Worm (Caenorhabditis elegans) whole organism, L1 larva: ENCODE data around the gene fbxa-210.

Experiments
- C16A3.4 ChIP-seq: fragments of 150-350 bp; optimal IDR thresholded peaks from 2 replicates; lab custom pipeline; 2014; ENCODE audit warnings: missing biosample characterization, missing genetic modification characterization
- F16B12.6 ChIP-seq: fragments of 150-350 bp; optimal IDR thresholded peaks from 2 replicates; lab custom pipeline; 2014; ENCODE audit warnings: missing biosample characterization, missing genetic modification characterization
- aha-1 ChIP-seq: fragments of 150-350 bp; optimal IDR thresholded peaks from 2 replicates; lab custom pipeline; 2014; ENCODE audit warnings: missing biosample characterization, missing genetic modification characterization
- aly-2 ChIP-seq: fragments of 150-350 bp; optimal IDR thresholded peaks from 2 replicates; lab custom pipeline; 2014; ENCODE audit warnings: missing biosample characterization, missing genetic modification characterization
- ama-1 ChIP-seq: fragments of 150-350 bp; optimal IDR thresholded peaks from 2 replicates; lab custom pipeline; 2014
- blmp-1 ChIP-seq: fragments of 150-350 bp; optimal IDR thresholded peaks from 2 replicates; lab custom pipeline; 2014; ENCODE audit warnings: missing biosample characterization, missing genetic modification characterization
- ceh-63 ChIP-seq: fragments of 200-800 bp; sonication (Bioruptor generic); optimal IDR thresholded peaks from 2 replicates; lab custom pipeline; 2018; ENCODE audit warnings: mild to moderate bottlenecking, missing genetic modification characterization, missing compliant biosample characterization
- ceh-8 ChIP-seq: fragments of 200-800 bp; sonication (Bioruptor generic); optimal IDR thresholded peaks from 2 replicates; lab custom pipeline; 2018; ENCODE audit warnings: mild to moderate bottlenecking, missing genetic modification characterization, moderate library complexity, missing compliant biosample characterization
- ceh-82 ChIP-seq, 3 experiments: fragments of 150-350 bp in 1 of 3; sonication (generic microtip) in 2 of 3; optimal IDR thresholded peaks; 2 replicates each; lab custom pipeline; 2014 to 2017; ENCODE audit warnings: missing biosample characterization in 3 of 3, missing genetic modification characterization in 3 of 3
- ceh-88 ChIP-seq: fragments of 200-800 bp; sonication (Bioruptor generic); IDR thresholded peaks from 2 replicates; pipeline ENCODE4 v1.3.6; 2022; ENCODE audit warnings: missing genetic modification characterization, missing compliant biosample characterization
- dpl-1 ChIP-seq, 3 experiments: fragments of 150-350 bp in 2 of 3; sonication (generic microtip) in 1 of 3; optimal IDR thresholded peaks; 2 replicates each; lab custom pipeline; 2014 to 2017; ENCODE audit warnings: missing biosample characterization in 3 of 3, missing genetic modification characterization in 3 of 3, missing genetic modification reagents in 3 of 3
- dsc-1 ChIP-seq: sonication (generic microtip); optimal IDR thresholded peaks from 2 replicates; lab custom pipeline; 2016; ENCODE audit warnings: mild to moderate bottlenecking, missing genetic modification characterization, missing compliant biosample characterization
- efl-1 ChIP-seq, 4 experiments: fragments of 150-350 bp; optimal IDR thresholded peaks in 3 of 4; peaks in 1 of 4; 1 replicate in 1 of 4; 2 replicates in 3 of 4; lab custom pipeline; 2014; ENCODE audit warnings: missing biosample characterization in 2 of 4, missing genetic modification characterization in 2 of 4, missing genetic modification reagents in 2 of 4
- egl-13 ChIP-seq: sonication (generic microtip); optimal IDR thresholded peaks from 2 replicates; lab custom pipeline; 2016; ENCODE audit warnings: missing genotype, missing genetic modification reagents, missing genetic modification characterization, missing compliant biosample characterization
- egl-27 ChIP-seq, 2 experiments: fragments of 150-350 bp in 1 of 2; sonication (generic microtip); optimal IDR thresholded peaks; 3 replicates each; lab custom pipeline; 2017 to 2018; ENCODE audit warnings: missing biosample characterization in 2 of 2, missing genetic modification characterization in 2 of 2, missing genetic modification reagents in 2 of 2
- fkh-4 ChIP-seq: sonication (generic microtip); optimal IDR thresholded peaks from 2 replicates; lab custom pipeline; 2016; ENCODE audit warnings: missing compliant biosample characterization, missing genetic modification characterization, borderline replicate concordance
- fkh-8 ChIP-seq: sonication (generic microtip); optimal IDR thresholded peaks from 2 replicates; lab custom pipeline; 2016; ENCODE audit warnings: mild to moderate bottlenecking, missing genetic modification characterization, missing compliant biosample characterization
- fos-1 ChIP-seq: fragments of 150-350 bp; optimal IDR thresholded peaks from 2 replicates; lab custom pipeline; 2014; ENCODE audit warnings: missing biosample characterization, missing genetic modification characterization
- grh-1 ChIP-seq: fragments of 200-800 bp; sonication (Bioruptor generic); IDR thresholded peaks from 2 replicates; pipeline ENCODE4 v1.3.6; 2022; ENCODE audit warnings: missing genetic modification reagents, missing genetic modification characterization, missing compliant biosample characterization
- hlh-17 ChIP-seq: fragments of 200-800 bp; sonication (Bioruptor generic); optimal IDR thresholded peaks from 2 replicates; lab custom pipeline; 2018; ENCODE audit warnings: missing genetic modification characterization, mild to moderate bottlenecking, missing compliant biosample characterization, moderate library complexity, borderline replicate concordance
- hpl-2 ChIP-seq: fragments of 150-350 bp; optimal IDR thresholded peaks from 2 replicates; lab custom pipeline; 2014; ENCODE audit warnings: missing biosample characterization, missing genetic modification reagents, missing genetic modification characterization
- irx-1 ChIP-seq: sonication (generic microtip); optimal IDR thresholded peaks from 2 replicates; lab custom pipeline; 2016; ENCODE audit warnings: missing genetic modification characterization, missing compliant biosample characterization
- isw-1 ChIP-seq: fragments of 200-800 bp; sonication (Bioruptor generic); IDR thresholded peaks from 2 replicates; pipeline ENCODE4 v1.3.6; 2022; ENCODE audit warnings: missing genetic modification characterization, missing compliant biosample characterization
- lin-13 ChIP-seq: fragments of 150-350 bp; optimal IDR thresholded peaks from 2 replicates; lab custom pipeline; 2014; ENCODE audit warnings: missing biosample characterization, missing genetic modification reagents, missing genetic modification characterization
- lin-15B ChIP-seq: fragments of 150-350 bp; sonication (generic microtip); optimal IDR thresholded peaks from 3 replicates; lab custom pipeline; 2014; ENCODE audit warnings: missing biosample characterization, missing genetic modification characterization
- lin-35 ChIP-seq, 2 experiments: fragments of 150-350 bp; optimal IDR thresholded peaks; 2 replicates each; lab custom pipeline; 2014; ENCODE audit warnings: missing biosample characterization in 2 of 2, missing genetic modification characterization in 2 of 2, missing genetic modification reagents in 2 of 2
- lin-39 ChIP-seq: fragments of 150-350 bp; optimal IDR thresholded peaks from 2 replicates; lab custom pipeline; 2014; ENCODE audit warnings: missing biosample characterization, missing genetic modification reagents, missing genetic modification characterization
- lsy-2 ChIP-seq, 2 experiments: fragments of 150-350 bp; optimal IDR thresholded peaks; 2 replicates each; lab custom pipeline; 2014; ENCODE audit warnings: missing biosample characterization in 2 of 2, missing genetic modification characterization in 2 of 2
- mdl-1 ChIP-seq, 2 experiments: fragments of 150-350 bp; optimal IDR thresholded peaks; 2 replicates each; lab custom pipeline; 2014 to 2017; ENCODE audit warnings: missing biosample characterization in 2 of 2, missing genetic modification characterization in 2 of 2, inconsistent platforms in 1 of 2
- mef-2 ChIP-seq: fragments of 150-350 bp; optimal IDR thresholded peaks from 2 replicates; lab custom pipeline; 2014; ENCODE audit warnings: missing biosample characterization, missing genetic modification characterization
- nhr-71 ChIP-seq: sonication (generic microtip); optimal IDR thresholded peaks from 2 replicates; lab custom pipeline; 2016; ENCODE audit warnings: mild to moderate bottlenecking, missing genetic modification characterization, moderate library complexity, missing compliant biosample characterization
- nhr-77 ChIP-seq: fragments of 150-350 bp; optimal IDR thresholded peaks from 2 replicates; lab custom pipeline; 2014; ENCODE audit warnings: missing biosample characterization, missing genetic modification characterization
- nhr-84 ChIP-seq: sonication (generic microtip); optimal IDR thresholded peaks from 2 replicates; lab custom pipeline; 2017; ENCODE audit warnings: missing biosample characterization, missing genetic modification characterization
- nhr-85 ChIP-seq: sonication (generic microtip); peaks from one replicate; lab custom pipeline; 2016; ENCODE audit warnings: missing genetic modification characterization, inconsistent platforms, missing compliant biosample characterization
- rnt-1 ChIP-seq: sonication (generic microtip); optimal IDR thresholded peaks from 2 replicates; lab custom pipeline; 2016; ENCODE audit warnings: mild to moderate bottlenecking, missing genetic modification characterization, moderate library complexity, missing compliant biosample characterization
- skn-1 ChIP-seq: fragments of 150-350 bp; optimal IDR thresholded peaks from 2 replicates; lab custom pipeline; 2014; ENCODE audit warnings: missing biosample characterization, missing genetic modification characterization
- snu-23 ChIP-seq: sonication (generic microtip); optimal IDR thresholded peaks from 2 replicates; lab custom pipeline; 2016; ENCODE audit warnings: missing genetic modification characterization, missing compliant biosample characterization
- swsn-7 ChIP-seq: sonication (generic microtip); optimal IDR thresholded peaks from 2 replicates; lab custom pipeline; 2016; ENCODE audit warnings: missing genetic modification characterization, missing compliant biosample characterization
- unc-130 ChIP-seq: fragments of 150-350 bp; optimal IDR thresholded peaks from 2 replicates; lab custom pipeline; 2017; ENCODE audit warnings: missing biosample characterization, missing genetic modification characterization, inconsistent platforms
- unc-30 ChIP-seq: sonication (generic microtip); optimal IDR thresholded peaks from 2 replicates; lab custom pipeline; 2017; ENCODE audit warnings: missing biosample characterization, missing genetic modification characterization
- unc-86 ChIP-seq: sonication (generic microtip); optimal IDR thresholded peaks from 2 replicates; lab custom pipeline; 2016; ENCODE audit warnings: missing genetic modification characterization, missing compliant biosample characterization
- xbp-1 ChIP-seq: sonication (generic microtip); optimal IDR thresholded peaks from 2 replicates; lab custom pipeline; 2016; ENCODE audit warnings: missing genetic modification characterization, missing compliant biosample characterization
- zag-1 ChIP-seq: fragments of 150-350 bp; optimal IDR thresholded peaks from 2 replicates; lab custom pipeline; 2014; ENCODE audit warnings: missing biosample characterization, missing genetic modification characterization
- ztf-11 ChIP-seq, 2 experiments: sonication (generic microtip); optimal IDR thresholded peaks; 2 replicates each; lab custom pipeline; 2016 to 2017; ENCODE audit warnings: missing genetic modification characterization in 2 of 2, missing biosample characterization in 1 of 2, missing compliant biosample characterization in 1 of 2
- ztf-4 ChIP-seq: fragments of 150-350 bp; optimal IDR thresholded peaks from 2 replicates; lab custom pipeline; 2014; ENCODE audit warnings: missing biosample characterization, missing genetic modification characterization

Gene fbxa-210

DNA sequence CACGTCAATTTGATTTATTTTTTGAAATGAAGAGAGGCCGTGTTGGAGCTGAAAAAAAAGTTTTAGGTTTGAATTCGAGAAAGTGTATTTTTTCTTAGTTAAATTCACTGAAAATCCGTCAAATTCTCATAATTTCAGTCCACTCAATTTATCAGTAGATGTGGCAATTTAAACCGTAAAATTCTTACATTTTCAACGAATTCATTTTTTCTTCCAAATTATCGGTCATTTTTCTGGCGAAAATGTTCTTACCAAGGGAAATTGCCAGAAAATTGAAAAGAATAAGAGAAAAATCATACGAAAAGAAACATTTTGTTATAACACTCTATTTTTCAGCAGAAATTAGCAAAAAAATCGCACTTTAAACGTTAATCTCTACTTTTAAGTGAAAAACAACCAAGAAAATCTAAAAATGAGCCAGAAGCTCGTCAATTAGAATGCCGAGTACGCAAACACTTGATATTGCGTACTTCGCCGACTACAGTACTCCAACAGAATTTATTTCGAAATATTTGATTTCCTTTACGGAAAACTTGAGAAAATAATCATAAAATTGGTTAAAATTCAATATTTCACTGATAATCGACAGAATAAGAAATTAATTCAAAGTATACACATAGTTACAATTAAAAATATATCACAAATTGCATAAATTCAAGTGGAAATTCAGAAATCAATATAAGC lies 39.9 kb upstream of the fbxa-210 start, which contains the start of gene fbxa-106:
TSS of gene fbxa-106 (minus strand) at position 51 of the 684 bp plus-strand sequence.
- TF ChIP-seq egl-27 (tag; optimal IDR thresholded peaks at IDR 0.05; lab: Kevin White, UChicago), result no peak
- TF ChIP-seq grh-1, result no peak
- TF ChIP-seq nhr-71, result no peak
- no peak for TF ChIP-seq dpl-1 (GFP tag; optimal IDR thresholded peaks at IDR 0.05; lab: Kevin White, UChicago)
- no peak for TF ChIP-seq swsn-7 (tag; lab: Kevin White, UChicago)
- no peak for TF ChIP-seq ama-1 (lab: Kevin White, UChicago)
- no peak for TF ChIP-seq efl-1 (optimal IDR thresholded peaks at IDR 0.05; lab: Kevin White, UChicago)
- no peak for TF ChIP-seq efl-1 (GFP tag; optimal IDR thresholded peaks at IDR 0.05 in 1 of 2; lab: Kevin White, UChicago)
- TF ChIP-seq mef-2 (tag; lab: Kevin White, UChicago), result no peak
- TF ChIP-seq ztf-11 (tag; optimal IDR thresholded peaks at IDR 0.05; lab: Kevin White, UChicago), result no peak
- no peak for TF ChIP-seq mdl-1 (tag; optimal IDR thresholded peaks at IDR 0.05; lab: Kevin White, UChicago)
- TF ChIP-seq lin-15B, result no peak
- TF ChIP-seq nhr-77, result no peak
- TF ChIP-seq blmp-1 (tag; lab: Kevin White, UChicago), result no peak
- TF ChIP-seq ceh-88 (GFP tag; lab: Robert Waterston, UW), result no peak
- TF ChIP-seq unc-30 (tag; lab: Kevin White, UChicago), result no peak
- TF ChIP-seq fos-1, result no peak
- TF ChIP-seq zag-1, result no peak
- no peak for TF ChIP-seq egl-13
- TF ChIP-seq nhr-84 (tag; lab: Kevin White, UChicago), result no peak
- TF ChIP-seq lin-13 (GFP tag; lab: Kevin White, UChicago), result no peak
- TF ChIP-seq, all 84 proteins: peak for 0

DNA sequence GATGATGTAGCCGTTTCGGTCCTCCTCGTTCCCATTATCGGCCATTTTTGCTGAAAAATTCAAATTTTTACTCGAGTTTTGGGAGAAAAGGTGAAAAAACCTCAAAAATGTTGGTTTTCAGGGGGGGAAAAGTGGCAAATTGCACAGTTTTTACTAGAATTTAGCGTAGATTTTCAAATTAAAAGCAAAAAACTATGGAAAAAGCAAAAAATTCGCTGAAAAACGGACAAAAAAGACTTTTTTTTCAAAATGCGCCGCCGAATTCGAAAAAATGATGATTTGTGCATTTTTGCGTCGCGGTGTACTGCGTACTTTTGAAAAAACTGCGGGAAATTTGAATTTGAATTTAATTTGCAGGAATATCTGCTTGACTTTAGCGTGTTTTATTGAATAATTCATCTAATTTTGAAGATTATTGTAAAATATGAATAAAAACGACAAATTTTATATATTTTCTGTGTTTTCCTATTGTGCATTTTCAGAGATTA lies 39.0 kb upstream of the fbxa-210 start, which contains the start of gene Y59A8B.12:
TSS of gene Y59A8B.12 (minus strand) at position 51 of the 488 bp plus-strand sequence.
- TF ChIP-seq dpl-1 (GFP tag; optimal IDR thresholded peaks at IDR 0.05; lab: Kevin White, UChicago), result no peak
- TF ChIP-seq efl-1 (optimal IDR thresholded peaks at IDR 0.05; lab: Kevin White, UChicago), result peak in 1 of 2 experiments; percentile 88
- peak in 1 of 2 experiments; percentile 62 for TF ChIP-seq efl-1 (GFP tag; optimal IDR thresholded peaks at IDR 0.05 in 1 of 2; lab: Kevin White, UChicago)
- peak; percentile 65 for TF ChIP-seq nhr-85 (tag; lab: Kevin White, UChicago)

DNA sequence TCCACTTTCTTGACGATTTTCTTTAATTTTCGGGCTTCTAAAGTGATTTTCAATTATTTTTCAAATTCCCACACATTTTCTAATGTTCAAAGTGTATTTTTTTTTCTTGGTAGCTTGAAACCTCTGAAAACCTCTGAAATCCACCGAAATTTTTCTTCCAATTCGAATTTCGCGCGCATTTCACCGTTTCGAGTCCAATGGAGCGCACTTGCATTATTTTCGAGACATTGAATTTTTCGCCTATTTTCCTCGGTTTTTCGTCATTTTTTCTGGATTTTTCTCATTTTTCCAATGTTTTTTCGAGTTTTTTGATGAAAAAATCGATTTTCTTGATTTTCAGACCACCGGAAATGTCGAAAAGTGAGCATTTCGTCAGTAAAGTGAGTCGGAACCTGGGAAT lies 38.4 kb upstream of the fbxa-210 start, which contains the start of gene slr-2:
TSS of gene slr-2 (plus strand) at position 341 of the 400 bp plus-strand sequence.
- TF ChIP-seq snu-23 (GFP tag; lab: Kevin White, UChicago) (peak; percentile 66), lin-15B (peak; percentile 18), skn-1 (tag; lab: Kevin White, UChicago) (peak; percentile 49), unc-86 (peak; percentile 14), nhr-77 (peak; percentile 14), lsy-2 (tag; optimal IDR thresholded peaks at IDR 0.05; lab: Kevin White, UChicago) (peak; percentile 49 to 80), egl-27 (tag; optimal IDR thresholded peaks at IDR 0.05; lab: Kevin White, UChicago) (no peak), rnt-1 (no peak), irx-1 (tag; lab: Kevin White, UChicago) (peak; percentile 1), hlh-17 (GFP tag; lab: Kevin White, UChicago) (no peak), unc-130 (peak; percentile 43), lin-35 (GFP tag; optimal IDR thresholded peaks at IDR 0.05; lab: Kevin White, UChicago) (peak; percentile 96 to 98), fkh-8 (tag; lab: Kevin White, UChicago) (peak; percentile 17), dpl-1 (GFP tag; optimal IDR thresholded peaks at IDR 0.05; lab: Kevin White, UChicago) (peak; percentile 97 to 98 (median 97)), dsc-1 (peak; percentile 56), aly-2 (peak; percentile 13), F16B12.6 (peak; percentile 36), aha-1 (tag; lab: Kevin White, UChicago) (no peak), ztf-4 (tag; lab: Kevin White, UChicago) (no peak), lin-13 (GFP tag; lab: Kevin White, UChicago) (peak; percentile 11), mef-2 (tag; lab: Kevin White, UChicago) (no peak), xbp-1 (tag; lab: Kevin White, UChicago) (peak; percentile 56), isw-1 (GFP tag; lab: Robert Waterston, UW) (peak; percentile 27; the same call in 1 of the 2 replicates), efl-1 (optimal IDR thresholded peaks at IDR 0.05; lab: Kevin White, UChicago) (peak; percentile 98 to 100), efl-1 (GFP tag; optimal IDR thresholded peaks at IDR 0.05 in 1 of 2; lab: Kevin White, UChicago) (peak; percentile 99 to 100), ceh-63 (no peak), hpl-2 (GFP tag; lab: Kevin White, UChicago) (peak; percentile 17), lin-39 (tag; lab: Kevin White, UChicago) (peak; percentile 37), unc-30 (tag; lab: Kevin White, UChicago) (peak; percentile 9), ceh-82 (tag; optimal IDR thresholded peaks at IDR 0.05; lab: Kevin White, UChicago) (peak; percentile 43 to 77 (median 51)), C16A3.4 (tag; lab: Kevin White, UChicago) (peak; percentile 40), blmp-1 (tag; lab: Kevin White, UChicago) (peak; percentile 38), nhr-85 (tag; lab: Kevin White, UChicago) (peak; percentile 37), fkh-4 (tag; lab: Kevin White, UChicago) (no peak), ceh-8 (GFP tag; lab: Kevin White, UChicago) (peak; percentile 1)
